Worm (Caenorhabditis elegans) whole organism, L3 larva: Measurements from ENCODE around the gene C48B4.3.

Experiments
- aly-2 ChIP-seq: fragments of 150-350 bp; optimal IDR thresholded peaks from 2 replicates; lab custom pipeline; 2014; ENCODE audit warnings: missing biosample characterization, missing genetic modification characterization
- ceh-16 ChIP-seq: sonication (generic microtip); optimal IDR thresholded peaks from 2 replicates; lab custom pipeline; 2017; ENCODE audit warnings: missing biosample characterization, missing genetic modification characterization
- elt-3 ChIP-seq, 3 experiments: fragments of 150-350 bp in 1 of 3; sonication (generic microtip) in 2 of 3; optimal IDR thresholded peaks; 2 replicates in 2 of 3; 4 replicates in 1 of 3; lab custom pipeline; 2014 to 2017; ENCODE audit warnings: missing biosample characterization in 3 of 3, missing genetic modification characterization in 3 of 3
- fos-1 ChIP-seq: fragments of 150-350 bp; optimal IDR thresholded peaks from 2 replicates; lab custom pipeline; 2014; ENCODE audit warnings: missing biosample characterization, missing genetic modification characterization
- hmg-11 ChIP-seq: sonication (generic microtip); optimal IDR thresholded peaks from 2 replicates; lab custom pipeline; 2016; ENCODE audit warnings: missing genetic modification characterization, missing compliant biosample characterization
- nhr-67 ChIP-seq: fragments of 150-350 bp; optimal IDR thresholded peaks from 2 replicates; lab custom pipeline; 2014; ENCODE audit warnings: missing biosample characterization, missing genetic modification characterization
- nhr-76 ChIP-seq: fragments of 150-350 bp; sonication (generic microtip); optimal IDR thresholded peaks from 5 replicates; lab custom pipeline; 2014; ENCODE audit warnings: missing biosample characterization, missing genetic modification characterization
- snpc-4 ChIP-seq: fragments of 150-350 bp; optimal IDR thresholded peaks from 2 replicates; lab custom pipeline; 2014; ENCODE audit warnings: missing biosample characterization, missing genetic modification characterization
- unc-62 ChIP-seq: fragments of 150-350 bp; sonication (generic microtip); optimal IDR thresholded peaks from 4 replicates; lab custom pipeline; 2014; ENCODE audit warnings: missing biosample characterization, missing genetic modification reagents, missing genetic modification characterization
- ztf-4 ChIP-seq: fragments of 150-350 bp; optimal IDR thresholded peaks from 2 replicates; lab custom pipeline; 2014; ENCODE audit warnings: missing biosample characterization, missing genetic modification characterization

DNA sequence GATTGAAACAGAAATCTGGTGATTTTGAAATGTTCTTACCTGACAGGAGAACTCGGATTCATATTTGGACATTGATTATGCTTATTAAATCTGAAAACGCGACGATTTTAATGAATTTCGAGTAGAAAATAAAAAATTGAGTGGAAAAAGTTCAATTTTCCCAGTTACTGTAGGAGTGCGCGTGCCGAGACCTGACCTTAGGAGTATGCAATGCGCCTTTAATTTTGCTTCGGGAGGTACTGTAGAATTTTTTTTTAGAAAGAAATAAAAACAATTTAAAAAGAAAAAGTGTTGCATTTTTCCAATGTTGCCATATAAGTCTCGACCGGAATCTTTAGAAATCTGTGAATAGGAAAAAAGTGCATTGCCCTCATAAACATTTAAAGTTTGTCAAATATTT lies 16.2 kb downstream of the C48B4.3 start, which contains the start of gene C48B4.11:
- TF ChIP-seq unc-62 (GFP tag; lab: Kevin White, UChicago) (no peak), nhr-76 (tag; lab: Kevin White, UChicago) (no peak), ztf-4 (no peak), elt-3 (tag; optimal IDR thresholded peaks at IDR 0.05; lab: Kevin White, UChicago) (no peak), snpc-4 (tag; lab: Kevin White, UChicago) (no peak), ceh-16 (no peak), nhr-67 (tag; lab: Kevin White, UChicago) (no peak), aly-2 (tag; lab: Kevin White, UChicago) (no peak), fos-1 (no peak), hmg-11 (tag; lab: Kevin White, UChicago) (no peak)
